Fruit fly (Drosophila melanogaster): Measurements from ENCODE around the gene Pgant2.

The Pgant2 gene

DNA sequence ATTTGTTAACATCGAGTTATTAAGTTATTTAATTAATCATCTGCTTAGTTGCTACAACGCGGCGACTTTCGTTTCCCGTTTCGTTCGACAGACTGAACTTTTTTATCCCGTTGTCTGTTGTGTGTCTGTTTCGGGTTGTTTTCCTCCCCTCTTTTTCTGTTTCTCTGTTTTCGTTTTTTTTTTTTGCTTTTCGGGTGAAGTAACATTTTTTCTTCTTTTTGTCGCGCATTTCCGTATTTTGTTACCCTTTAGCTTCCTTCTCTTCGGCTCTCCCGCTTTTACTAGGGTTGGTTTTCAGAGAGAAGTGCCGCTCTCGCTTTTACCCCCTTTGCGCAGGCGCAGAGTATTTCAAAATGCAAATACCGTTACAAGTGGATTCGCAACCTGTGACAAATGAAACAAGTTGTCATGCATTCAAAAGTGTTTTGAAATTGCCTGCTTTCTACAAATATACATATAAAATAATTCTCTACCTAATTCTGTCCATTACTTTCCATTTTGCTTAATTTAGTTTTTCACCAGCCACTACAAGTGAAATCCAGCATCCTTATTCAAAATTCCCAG is at the start of gene Pgant2:
Gene Pgant2, minus strand, starts transcription at position 51 of the 564 bp plus-strand sequence.
- TF ChIP-seq kay (GFP tag; ENCODE audit: borderline replicate concordance) (no peak), cic (GFP tag; optimal IDR thresholded peaks at IDR 0.05) (no peak)

DNA sequence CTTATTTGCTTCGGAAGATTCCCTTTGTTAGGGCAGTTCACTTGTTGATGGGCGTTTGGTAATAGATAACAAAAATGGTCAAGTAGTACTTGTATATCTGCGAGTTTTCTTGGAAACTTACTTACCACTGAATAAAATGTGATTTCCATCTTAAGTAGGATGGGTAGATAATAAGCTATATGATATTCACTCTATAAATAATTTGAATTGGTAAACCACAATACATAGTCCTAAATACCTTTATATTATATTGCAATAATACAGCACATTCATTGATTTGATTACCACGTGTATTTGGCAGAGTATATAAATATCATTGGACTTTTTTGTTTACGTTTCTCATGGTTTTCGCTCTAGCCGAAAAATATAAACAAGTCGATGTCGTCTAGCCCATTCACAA is 49.4 kb upstream of the Pgant2 start:
- no peak for TF ChIP-seq Clk (GFP tag; optimal IDR thresholded peaks at IDR 0.05)
- no peak for TF ChIP-seq pad (GFP tag; optimal IDR thresholded peaks at IDR 0.05)
- no peak for TF ChIP-seq CG1620 (GFP tag; optimal IDR thresholded peaks at IDR 0.05)
- no peak for TF ChIP-seq CG12768 (GFP tag; optimal IDR thresholded peaks at IDR 0.05)
- TF ChIP-seq CG5204 (GFP tag; optimal IDR thresholded peaks at IDR 0.05) = no peak
- no peak for TF ChIP-seq Hr96 (GFP tag; optimal IDR thresholded peaks at IDR 0.05)
- no peak for TF ChIP-seq CG33017 (tag; optimal IDR thresholded peaks at IDR 0.05)
- no peak for TF ChIP-seq cic (GFP tag; optimal IDR thresholded peaks at IDR 0.05)
- no peak for TF ChIP-seq Mnt (GFP tag; optimal IDR thresholded peaks at IDR 0.05)
- no peak for TF ChIP-seq CG14711 (tag; optimal IDR thresholded peaks at IDR 0.05)
- no peak for TF ChIP-seq toe (GFP tag; optimal IDR thresholded peaks at IDR 0.05)
- no peak for TF ChIP-seq CG7045 (GFP tag; optimal IDR thresholded peaks at IDR 0.05)
- no peak for TF ChIP-seq bab1 (GFP tag; optimal IDR thresholded peaks at IDR 0.05)
- TF ChIP-seq Crg-1 (GFP tag; optimal IDR thresholded peaks at IDR 0.05) = no peak
- no peak for TF ChIP-seq cnc (optimal IDR thresholded peaks at IDR 0.05)
- TF ChIP-seq CG11617 (GFP tag; optimal IDR thresholded peaks at IDR 0.05) = no peak
- TF ChIP-seq kay (GFP tag; ENCODE audit: borderline replicate concordance) = no peak
- TF ChIP-seq CG7101 (tag; optimal IDR thresholded peaks at IDR 0.05) = no peak
- TF ChIP-seq ovo (GFP tag; optimal IDR thresholded peaks at IDR 0.05) = no peak

DNA sequence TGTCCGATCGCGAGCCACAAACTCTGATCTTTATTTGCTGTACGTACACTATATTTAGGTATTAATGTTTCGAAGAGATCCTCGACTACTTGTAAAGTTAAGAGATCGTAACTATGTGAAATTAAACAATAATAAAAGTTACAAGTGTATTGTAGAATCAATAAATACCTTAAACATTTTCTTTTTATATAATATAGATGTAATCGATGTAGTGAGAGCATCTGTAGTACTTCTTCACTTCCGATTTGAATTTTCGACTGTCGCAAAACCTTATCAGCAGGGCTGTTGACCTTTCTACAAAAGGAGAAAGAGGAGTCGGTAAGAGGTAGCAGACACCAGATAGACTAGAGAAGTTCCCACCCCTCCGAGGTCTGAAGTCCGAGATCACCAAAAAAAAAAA is 48.6 kb upstream of the Pgant2 start:
- TF ChIP-seq toe (GFP tag; optimal IDR thresholded peaks at IDR 0.05) (no peak), Clk (GFP tag; optimal IDR thresholded peaks at IDR 0.05) (no peak), kay (GFP tag; ENCODE audit: borderline replicate concordance) (no peak)

DNA sequence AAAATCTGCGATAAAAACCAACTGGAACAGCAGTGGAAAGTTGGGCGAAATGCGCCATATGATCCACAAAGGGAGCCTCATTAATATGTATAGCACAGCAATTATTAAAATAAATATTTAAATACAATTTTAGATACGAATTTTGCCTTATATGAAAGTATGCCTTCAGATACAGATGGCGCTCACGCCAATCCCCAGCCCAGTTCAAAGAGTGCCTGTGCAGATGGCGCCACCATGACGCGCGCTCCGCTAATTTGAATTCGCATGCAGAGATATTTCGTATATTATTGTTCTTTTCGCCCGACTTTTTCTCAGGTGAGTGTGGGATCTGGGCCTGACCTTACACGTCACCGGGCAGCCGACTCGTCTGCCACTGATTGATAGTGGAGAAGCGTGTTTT is 45.7 kb upstream of the Pgant2 start, which contains the start of gene Pgant4:
Gene Pgant4, plus strand, starts transcription at position 362 of the 400 bp plus-strand sequence.
- TF ChIP-seq kay (GFP tag; ENCODE audit: borderline replicate concordance) (no peak), Clk (GFP tag; optimal IDR thresholded peaks at IDR 0.05) (no peak), pad (GFP tag; optimal IDR thresholded peaks at IDR 0.05) (peak; percentile 1), CG33017 (tag; optimal IDR thresholded peaks at IDR 0.05) (no peak), toe (GFP tag; optimal IDR thresholded peaks at IDR 0.05) (no peak), CG7101 (tag; optimal IDR thresholded peaks at IDR 0.05) (peak; percentile 44), CG11617 (GFP tag; optimal IDR thresholded peaks at IDR 0.05) (no peak), cic (GFP tag; optimal IDR thresholded peaks at IDR 0.05) (no peak), CG7045 (GFP tag; optimal IDR thresholded peaks at IDR 0.05) (no peak), tj (GFP tag; optimal IDR thresholded peaks at IDR 0.05) (no peak), Hr96 (GFP tag; optimal IDR thresholded peaks at IDR 0.05) (peak; percentile 49), CG1620 (GFP tag; optimal IDR thresholded peaks at IDR 0.05) (peak; percentile 73), Crg-1 (GFP tag; optimal IDR thresholded peaks at IDR 0.05) (no peak), CG5204 (GFP tag; optimal IDR thresholded peaks at IDR 0.05) (no peak), cnc (optimal IDR thresholded peaks at IDR 0.05) (no peak), CG14711 (tag; optimal IDR thresholded peaks at IDR 0.05) (no peak), bab1 (GFP tag; optimal IDR thresholded peaks at IDR 0.05) (no peak), CG12768 (GFP tag; optimal IDR thresholded peaks at IDR 0.05) (no peak), ovo (GFP tag; optimal IDR thresholded peaks at IDR 0.05) (no peak), Mnt (GFP tag; optimal IDR thresholded peaks at IDR 0.05) (peak; percentile 33)

DNA sequence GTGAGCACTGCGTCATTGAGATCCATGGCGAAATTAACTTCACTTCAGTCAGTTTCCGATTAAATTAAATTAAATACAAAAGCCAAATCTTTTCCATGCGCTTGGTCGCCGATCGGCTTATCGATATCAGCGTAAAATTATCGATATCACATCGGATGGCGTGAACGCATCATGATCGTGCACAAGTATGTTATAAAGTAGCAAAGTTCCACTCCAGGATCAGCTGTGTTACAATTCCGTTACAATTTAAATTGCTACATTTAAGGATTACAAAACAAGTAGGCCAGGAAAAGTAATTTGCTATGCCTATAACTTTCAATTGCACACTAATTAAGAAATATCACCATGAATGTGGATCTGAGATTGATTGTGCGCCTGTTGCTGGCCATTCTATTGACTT is 43.4 kb upstream of the Pgant2 start, which contains the start of the genes Pif1 and CG31776:
Gene Pif1, minus strand, starts transcription at position 136 of the 400 bp plus-strand sequence.
Gene CG31776, plus strand, starts transcription at position 314 of the 400 bp plus-strand sequence.
- TF ChIP-seq CG7101 (tag; optimal IDR thresholded peaks at IDR 0.05) (no peak), Crg-1 (GFP tag; optimal IDR thresholded peaks at IDR 0.05) (no peak), CG7045 (GFP tag; optimal IDR thresholded peaks at IDR 0.05) (no peak), CG14711 (tag; optimal IDR thresholded peaks at IDR 0.05) (no peak), Clk (GFP tag; optimal IDR thresholded peaks at IDR 0.05) (no peak), CG5204 (GFP tag; optimal IDR thresholded peaks at IDR 0.05) (no peak), bab1 (GFP tag; optimal IDR thresholded peaks at IDR 0.05) (peak; percentile 40), kay (GFP tag; ENCODE audit: borderline replicate concordance) (no peak), Mnt (GFP tag; optimal IDR thresholded peaks at IDR 0.05) (peak; percentile 70), Hr96 (GFP tag; optimal IDR thresholded peaks at IDR 0.05) (no peak), CG33017 (tag; optimal IDR thresholded peaks at IDR 0.05) (no peak), cnc (optimal IDR thresholded peaks at IDR 0.05) (peak in 1 of 2 experiments; percentile 12)

DNA sequence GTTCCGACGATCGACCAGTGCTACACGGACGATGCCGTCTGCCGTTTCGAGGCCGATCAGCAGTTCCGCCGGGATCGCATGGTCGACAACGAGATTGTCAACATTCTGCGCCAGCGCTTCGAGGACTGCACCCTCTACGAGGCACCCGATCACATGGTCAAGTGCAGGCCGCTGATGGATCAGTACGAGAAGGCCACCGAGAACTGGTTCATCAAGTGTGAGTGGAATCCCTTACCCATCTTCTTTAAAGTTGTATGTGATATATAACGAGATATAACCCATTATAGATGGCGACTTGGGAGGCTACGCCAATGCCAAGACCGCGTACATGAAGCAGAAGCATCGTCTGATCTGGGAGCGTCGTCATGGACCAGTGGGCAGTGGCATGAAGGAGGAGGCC is 40.3 kb upstream of the Pgant2 start:
- no peak for TF ChIP-seq kay (GFP tag; ENCODE audit: borderline replicate concordance)
- TF ChIP-seq CG5204 (GFP tag; optimal IDR thresholded peaks at IDR 0.05) = no peak
- no peak for TF ChIP-seq Crg-1 (GFP tag; optimal IDR thresholded peaks at IDR 0.05)
- no peak for TF ChIP-seq CG33017 (tag; optimal IDR thresholded peaks at IDR 0.05)
- TF ChIP-seq ovo (GFP tag; optimal IDR thresholded peaks at IDR 0.05) = no peak

Data from whole organism, adult.